Fruit fly (Drosophila melanogaster) whole organism, prepupa: ENCODE results near the gene CG31601.

Experiments
- CG10669 ChIP-seq: fragments of 200-800 bp; sonication (Bioruptor generic); optimal IDR thresholded peaks from 3 replicates; lab custom pipeline; 2018; ENCODE audit warnings: missing biosample characterization, mild to moderate bottlenecking, missing genetic modification characterization, moderate library complexity
- CG11902 ChIP-seq: fragments of 200-800 bp; sonication (Bioruptor generic); optimal IDR thresholded peaks from 3 replicates; lab custom pipeline; 2016; ENCODE audit warnings: missing biosample characterization, missing genetic modification characterization
- CG15336 ChIP-seq: fragments of 200-800 bp; sonication (Bioruptor generic); IDR thresholded peaks from 2 replicates; pipeline ENCODE4 v1.3.6; 2022; ENCODE audit warnings: missing biosample characterization, missing genetic modification characterization
- CG1621 ChIP-seq: fragments of 200-800 bp; sonication (Bioruptor generic); optimal IDR thresholded peaks from 3 replicates; lab custom pipeline; 2018; ENCODE audit warnings: missing biosample characterization, mild to moderate bottlenecking, missing genetic modification characterization
- CG16779 ChIP-seq: fragments of 200-800 bp; sonication (Bioruptor generic); optimal IDR thresholded peaks from 3 replicates; lab custom pipeline; 2017; ENCODE audit warnings: missing biosample characterization, mild to moderate bottlenecking, missing genetic modification characterization
- CG34406 ChIP-seq: fragments of 200-800 bp; sonication (Bioruptor generic); optimal IDR thresholded peaks from 3 replicates; lab custom pipeline; 2016; ENCODE audit warnings: missing biosample characterization, missing genetic modification characterization
- CG6854 ChIP-seq: fragments of 200-800 bp; sonication (Bioruptor generic); optimal IDR thresholded peaks from 2 replicates; lab custom pipeline; 2017; ENCODE audit warnings: missing biosample characterization, mild to moderate bottlenecking, missing genetic modification characterization
- CG8119 ChIP-seq: fragments of 200-800 bp; sonication (Bioruptor generic); IDR thresholded peaks from 3 replicates; pipeline ENCODE4 v1.3.6; 2022; ENCODE audit warnings: missing biosample characterization, missing genetic modification characterization
- Hr39 ChIP-seq: fragments of 200-800 bp; sonication (Bioruptor generic); optimal IDR thresholded peaks from 2 replicates; lab custom pipeline; 2016; ENCODE audit warnings: missing biosample characterization, missing genetic modification characterization
- Smox ChIP-seq: fragments of 200-800 bp; sonication (Bioruptor generic); optimal IDR thresholded peaks from 3 replicates; lab custom pipeline; 2016; ENCODE audit warnings: missing biosample characterization, missing genetic modification characterization
- fkh ChIP-seq: fragments of 200-800 bp; sonication (Bioruptor generic); optimal IDR thresholded peaks from 3 replicates; lab custom pipeline; 2017; ENCODE audit warnings: missing biosample characterization, mild to moderate bottlenecking, missing genetic modification characterization, moderate library complexity
- lz ChIP-seq: fragments of 200-800 bp; sonication (Bioruptor generic); optimal IDR thresholded peaks from 3 replicates; lab custom pipeline; 2016; ENCODE audit warnings: missing biosample characterization, missing genetic modification characterization
- ss ChIP-seq, 2 experiments: fragments of 200-800 bp; sonication (Bioruptor generic); optimal IDR thresholded peaks; 2 replicates in 1 of 2; 3 replicates in 1 of 2; lab custom pipeline; 2017 to 2018; ENCODE audit warnings: mild to moderate bottlenecking in 2 of 2, missing biosample characterization in 2 of 2, missing genetic modification characterization in 2 of 2, moderate library complexity in 1 of 2

DNA sequence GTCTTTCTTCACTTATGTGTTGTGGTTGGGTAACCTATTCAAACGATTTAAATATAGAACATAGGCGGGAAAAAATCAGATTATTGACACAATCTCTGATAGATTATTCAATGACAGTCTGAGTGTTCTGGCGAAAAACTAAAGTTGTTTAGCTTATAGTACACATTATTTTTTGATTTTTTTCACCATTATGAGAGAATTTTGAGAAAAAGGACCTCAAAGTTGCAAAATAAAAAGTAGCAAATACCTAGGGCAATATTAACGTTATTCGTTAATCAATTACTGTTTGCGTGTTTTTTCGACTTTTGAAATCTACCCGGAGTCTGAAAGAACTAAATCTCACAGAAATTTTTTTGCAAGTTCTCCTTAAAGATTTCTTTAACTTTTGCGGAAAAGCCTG, 10.5 kb upstream of the CG31601 start, which contains the start of gene CG34173:
- TF ChIP-seq Smox (GFP tag; lab: Kevin White, UChicago), result no peak
- no peak for TF ChIP-seq CG6854 (GFP tag; lab: Kevin White, UChicago)
- TF ChIP-seq CG34406 (GFP tag; lab: Kevin White, UChicago), result no peak
- no peak for TF ChIP-seq CG8119
- TF ChIP-seq CG15336 (GFP tag; lab: Robert Waterston, UW), result no peak
- no peak for TF ChIP-seq ss (GFP tag; optimal IDR thresholded peaks at IDR 0.05; lab: Kevin White, UChicago)
- TF ChIP-seq CG10669 (GFP tag; lab: Kevin White, UChicago), result no peak
- TF ChIP-seq CG16779 (tag; lab: Kevin White, UChicago), result no peak
- TF ChIP-seq CG11902 (GFP tag; lab: Kevin White, UChicago), result no peak
- TF ChIP-seq fkh (GFP tag; lab: Kevin White, UChicago), result no peak
- TF ChIP-seq lz (GFP tag; lab: Kevin White, UChicago), result no peak
- TF ChIP-seq Hr39, result no peak
- no peak for TF ChIP-seq CG1621
